Fruit fly (Drosophila melanogaster) whole organism, adult: ENCODE results near the gene Ubc2.

Experiments
- Mnt ChIP-seq: fragments of 200-800 bp; sonication (Bioruptor generic); optimal IDR thresholded peaks from 2 replicates; lab custom pipeline; 2016; ENCODE audit warnings: missing biosample characterization, mild to moderate bottlenecking, missing genetic modification characterization
- bab1 ChIP-seq: fragments of 200-800 bp; sonication (Bioruptor generic); optimal IDR thresholded peaks from 3 replicates; lab custom pipeline; 2019; ENCODE audit warnings: missing biosample characterization, mild to moderate bottlenecking, missing genetic modification characterization, moderate library complexity
- cic ChIP-seq: fragments of 200-800 bp; sonication (Bioruptor generic); optimal IDR thresholded peaks from 2 replicates; lab custom pipeline; 2017; ENCODE audit warnings: missing biosample characterization, mild to moderate bottlenecking, missing genetic modification characterization, moderate library complexity
- kay ChIP-seq: fragments of 200-800 bp; sonication (Bioruptor generic); peaks from one replicate; lab custom pipeline; 2016; ENCODE audit warnings: missing biosample characterization, missing genetic modification characterization, borderline replicate concordance

DNA sequence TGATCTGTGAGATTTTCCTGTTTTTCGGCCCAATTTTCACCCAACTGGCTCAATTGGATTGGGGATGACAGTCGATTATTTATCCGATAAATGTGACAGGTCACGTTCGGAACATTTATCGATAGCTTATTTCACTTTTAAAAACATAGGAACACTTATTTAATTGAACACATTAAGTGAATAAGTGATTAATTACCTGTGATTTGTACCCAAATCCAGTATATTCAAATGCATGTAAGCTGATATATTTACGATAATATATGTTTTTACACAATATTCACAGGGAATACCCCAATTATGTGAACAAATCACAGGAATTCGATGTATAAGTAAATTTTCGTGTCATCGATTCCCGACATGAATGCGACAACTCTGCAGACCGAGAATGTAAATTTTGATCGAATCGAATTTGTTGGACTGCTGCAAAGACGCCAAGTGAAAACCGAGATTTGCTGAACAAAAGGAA lies 35.4 kb downstream of the Ubc2 start, which contains the start of the genes EMC3 and Dpy-30L1:
- TF ChIP-seq kay (GFP tag; lab: Kevin White, UChicago) (no peak), bab1 (GFP tag; lab: Kevin White, UChicago) (peak; percentile 79), cic (no peak), Mnt (peak; percentile 22)
